Worm (Caenorhabditis elegans): Measurements from ENCODE around the gene mel-28.

mel-28 gene

DNA sequence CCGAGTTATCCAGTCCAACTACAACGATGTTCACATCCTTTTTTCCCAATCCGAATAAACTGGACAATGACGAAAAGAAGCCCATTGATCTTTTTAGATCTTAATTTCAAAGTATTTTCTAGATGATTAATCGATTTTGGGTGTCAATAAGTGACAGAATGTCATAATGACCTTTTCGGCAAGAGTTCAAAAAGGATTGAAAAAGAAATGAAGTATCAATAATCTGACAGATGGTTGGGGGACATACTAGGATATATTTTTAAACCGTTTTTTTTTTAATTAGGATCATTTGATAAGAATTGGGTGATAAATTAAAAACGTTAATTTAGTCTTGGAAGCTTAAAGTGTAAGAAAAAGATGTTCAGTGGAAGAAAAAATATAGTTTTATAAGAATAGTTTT lies 28.9 kb downstream of the mel-28 start, which contains the start of gene arl-6:
Gene arl-6, minus strand, starts transcription at position 101 of the 400 bp plus-strand sequence.
- no peak for TF ChIP-seq lin-39 (tag; optimal IDR thresholded peaks at IDR 0.05)
- no peak for TF ChIP-seq aly-2 (tag; optimal IDR thresholded peaks at IDR 0.05)

ce11 chrIII:4817240-4817639 lies 31.4 kb downstream of the mel-28 start, which contains the start of gene F26A1.4:
TSS of gene F26A1.4 (plus strand) at chrIII:4817540.
- TF ChIP-seq nhr-6 (tag; optimal IDR thresholded peaks at IDR 0.05) (no peak), nhr-237 (tag; optimal IDR thresholded peaks at IDR 0.05) (no peak), mab-5 (tag; optimal IDR thresholded peaks at IDR 0.05) (no peak)

DNA sequence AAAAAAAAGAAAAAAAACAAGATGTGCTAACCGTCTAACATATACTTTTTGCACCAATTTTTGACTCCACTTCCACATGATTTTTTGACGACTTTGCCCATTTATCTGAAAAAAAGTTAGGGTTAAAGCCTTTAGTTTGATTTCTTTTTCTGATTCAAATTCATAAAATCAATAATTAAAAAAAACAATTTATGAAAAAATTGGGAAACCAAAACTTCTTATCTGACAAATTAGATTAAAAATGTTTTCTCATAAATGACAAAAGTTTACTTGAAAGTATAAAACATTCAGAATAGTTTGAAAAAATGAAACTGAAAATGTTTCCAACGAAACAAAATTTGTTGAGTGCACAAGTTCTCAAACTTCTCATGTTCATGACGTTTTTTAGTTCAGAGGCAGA lies 34.0 kb downstream of the mel-28 start, which contains the start of gene F26A1.7:
Gene F26A1.7, minus strand, starts transcription at position 101 of the 400 bp plus-strand sequence.
- no peak for TF ChIP-seq nhr-11 (tag; optimal IDR thresholded peaks at IDR 0.05)
- no peak for TF ChIP-seq ztf-1 (GFP tag; conservative IDR thresholded peaks at IDR 0.05)
- TF ChIP-seq lsy-2 (tag; optimal IDR thresholded peaks at IDR 0.05), result no peak
- TF ChIP-seq ztf-11 (tag; optimal IDR thresholded peaks at IDR 0.05), result no peak
- no peak for TF ChIP-seq nhr-237 (tag; optimal IDR thresholded peaks at IDR 0.05)
- no peak for TF ChIP-seq ceh-16 (tag; optimal IDR thresholded peaks at IDR 0.05)
- no peak for TF ChIP-seq egl-27 (tag; optimal IDR thresholded peaks at IDR 0.05)
- no peak for TF ChIP-seq ztf-4 (tag; optimal IDR thresholded peaks at IDR 0.05)
- no peak for TF ChIP-seq unc-39 (tag; optimal IDR thresholded peaks at IDR 0.05)
- no peak for TF ChIP-seq R02D3.7 (tag; optimal IDR thresholded peaks at IDR 0.05)
- no peak for TF ChIP-seq blmp-1 (tag; optimal IDR thresholded peaks at IDR 0.05; ENCODE audit: insufficient read depth)
- no peak for TF ChIP-seq mdl-1 (tag; optimal IDR thresholded peaks at IDR 0.05)
- no peak for TF ChIP-seq unc-62 (GFP tag; optimal IDR thresholded peaks at IDR 0.05)
- TF ChIP-seq peb-1 (tag; optimal IDR thresholded peaks at IDR 0.05), result no peak
- no peak for TF ChIP-seq Y55F3AM.14 (GFP tag; optimal IDR thresholded peaks at IDR 0.05)
- TF ChIP-seq lin-13 (GFP tag; optimal IDR thresholded peaks at IDR 0.05), result no peak
- no peak for TF ChIP-seq nhr-129 (tag; optimal IDR thresholded peaks at IDR 0.05)
- no peak for TF ChIP-seq nhr-77 (tag; optimal IDR thresholded peaks at IDR 0.05)
- no peak for TF ChIP-seq nhr-12 (tag; optimal IDR thresholded peaks at IDR 0.05)
- TF ChIP-seq gmeb-1 (tag; optimal IDR thresholded peaks at IDR 0.05), result no peak

ce11 chrIII:4822140-4822539 lies 36.3 kb downstream of the mel-28 start, which contains the start of gene F26A1.8:
TSS of gene F26A1.8 (minus strand) at chrIII:4822240.
- TF ChIP-seq aly-2 (tag; optimal IDR thresholded peaks at IDR 0.05) (no peak), fos-1 (tag; optimal IDR thresholded peaks at IDR 0.05) (no peak), lsy-2 (tag; optimal IDR thresholded peaks at IDR 0.05) (no peak), ztf-4 (tag; optimal IDR thresholded peaks at IDR 0.05) (no peak), unc-39 (tag; optimal IDR thresholded peaks at IDR 0.05) (no peak), nhr-21 (tag; optimal IDR thresholded peaks at IDR 0.05) (no peak), ZK546.5 (tag; optimal IDR thresholded peaks at IDR 0.05) (no peak), dmd-4 (tag; optimal IDR thresholded peaks at IDR 0.05) (no peak), R02D3.7 (tag; optimal IDR thresholded peaks at IDR 0.05) (no peak), nhr-11 (tag; optimal IDR thresholded peaks at IDR 0.05) (no peak), lin-11 (tag; optimal IDR thresholded peaks at IDR 0.05) (no peak), blmp-1 (tag; optimal IDR thresholded peaks at IDR 0.05; ENCODE audit: insufficient read depth) (no peak), nhr-12 (tag; optimal IDR thresholded peaks at IDR 0.05) (no peak), nhr-129 (tag; optimal IDR thresholded peaks at IDR 0.05) (no peak), mbf-1 (tag; optimal IDR thresholded peaks at IDR 0.05) (no peak)

DNA sequence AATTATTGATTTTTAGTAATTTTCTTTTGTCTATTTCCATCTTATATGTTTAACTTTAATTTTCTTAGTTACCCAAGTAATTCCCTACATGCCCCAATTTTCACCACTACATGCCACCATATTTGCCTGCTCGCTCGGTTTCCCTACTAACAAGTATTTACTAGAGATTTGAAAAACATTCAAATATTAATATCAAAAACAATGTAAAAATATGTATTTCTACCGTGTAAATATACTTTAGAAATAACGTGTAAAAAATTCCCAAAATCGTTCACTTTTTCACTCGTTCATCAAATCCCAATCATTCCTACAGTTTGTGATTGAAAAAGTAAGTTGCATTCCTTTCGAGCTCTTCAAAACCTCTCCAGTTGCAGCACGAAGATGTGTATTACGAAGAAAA lies 40.7 kb downstream of the mel-28 start, which contains the start of gene F26A1.3:
Gene F26A1.3, plus strand, starts transcription at position 301 of the 400 bp plus-strand sequence.
- TF ChIP-seq ztf-11 (tag; optimal IDR thresholded peaks at IDR 0.05), result no peak
- no peak for TF ChIP-seq mbf-1 (tag; optimal IDR thresholded peaks at IDR 0.05)
- no peak for TF ChIP-seq unc-55 (GFP tag; optimal IDR thresholded peaks at IDR 0.05)
- TF ChIP-seq lin-39 (tag; optimal IDR thresholded peaks at IDR 0.05), result no peak

DNA sequence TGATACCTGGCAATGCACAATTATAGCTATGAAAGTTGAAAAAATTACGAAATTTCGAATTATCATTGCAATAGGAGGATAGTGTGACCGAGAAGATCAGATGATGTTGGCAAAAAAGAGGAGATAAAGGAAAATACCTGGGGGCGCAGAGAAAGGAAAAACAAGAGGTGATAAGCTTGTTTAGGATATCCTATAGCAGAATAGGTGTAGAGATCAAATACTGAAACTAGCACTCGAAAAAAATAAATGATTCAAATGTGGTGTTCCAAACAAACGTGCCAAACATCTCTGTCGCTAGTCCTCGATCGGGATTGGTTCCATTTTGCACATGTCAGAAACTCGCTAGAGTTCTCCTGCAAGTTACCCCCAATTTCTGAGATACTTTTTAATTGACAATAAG lies 43.6 kb downstream of the mel-28 start, which contains the start of gene F26A1.9:
Gene F26A1.9, minus strand, starts transcription at position 101 of the 400 bp plus-strand sequence.
- TF ChIP-seq snpc-4 (tag; optimal IDR thresholded peaks at IDR 0.05), result no peak
- no peak for TF ChIP-seq ztf-4 (tag; optimal IDR thresholded peaks at IDR 0.05)
- TF ChIP-seq mdl-1 (tag; optimal IDR thresholded peaks at IDR 0.05), result no peak
- no peak for TF ChIP-seq Y55F3AM.14 (GFP tag; optimal IDR thresholded peaks at IDR 0.05)
- TF ChIP-seq mab-5 (tag; optimal IDR thresholded peaks at IDR 0.05), result no peak
- TF ChIP-seq nhr-25 (tag; optimal IDR thresholded peaks at IDR 0.05), result no peak
- no peak for TF ChIP-seq mbf-1 (tag; optimal IDR thresholded peaks at IDR 0.05)
- TF ChIP-seq blmp-1 (tag; optimal IDR thresholded peaks at IDR 0.05; ENCODE audit: insufficient read depth), result no peak
- TF ChIP-seq dmd-4 (tag; optimal IDR thresholded peaks at IDR 0.05), result no peak
- no peak for TF ChIP-seq nhr-129 (tag; optimal IDR thresholded peaks at IDR 0.05)
- TF ChIP-seq ztf-1 (GFP tag; conservative IDR thresholded peaks at IDR 0.05), result no peak
- no peak for TF ChIP-seq crh-2 (tag; optimal IDR thresholded peaks at IDR 0.05)
- TF ChIP-seq C34F6.9 (tag; optimal IDR thresholded peaks at IDR 0.05), result no peak
- no peak for TF ChIP-seq nhr-6 (tag; optimal IDR thresholded peaks at IDR 0.05)
- TF ChIP-seq ama-1 (optimal IDR thresholded peaks at IDR 0.05), result no peak

Measured in whole organism, L2 larva.